Worm (Caenorhabditis elegans) whole organism, early embryonic: Measurements from ENCODE around the gene pap-3.

ENCODE experiments used
- B0310.2 ChIP-seq: sonication (generic microtip); optimal IDR thresholded peaks from 2 replicates; lab custom pipeline; 2016; ENCODE audit warnings: mild to moderate bottlenecking, missing genetic modification characterization, missing compliant biosample characterization
- F13C5.2 ChIP-seq: sonication (generic microtip); optimal IDR thresholded peaks from 2 replicates; lab custom pipeline; 2017; ENCODE audit warnings: mild to moderate bottlenecking, missing genetic modification characterization, inconsistent platforms, missing compliant biosample characterization
- aly-1 ChIP-seq: sonication (generic microtip); optimal IDR thresholded peaks from 2 replicates; lab custom pipeline; 2016; ENCODE audit warnings: missing genetic modification characterization, missing compliant biosample characterization
- ama-1 ChIP-seq: fragments of 150-350 bp; optimal IDR thresholded peaks from 2 replicates; lab custom pipeline; 2014
- ceh-13 ChIP-seq: fragments of 200-800 bp; sonication (Bioruptor generic); optimal IDR thresholded peaks from 2 replicates; lab custom pipeline; 2018; ENCODE audit warnings: mild to moderate bottlenecking, missing genetic modification characterization, missing compliant biosample characterization
- ceh-36 ChIP-seq: sonication (generic microtip); optimal IDR thresholded peaks from 2 replicates; lab custom pipeline; 2016; ENCODE audit warnings: missing genetic modification characterization, inconsistent platforms, missing compliant biosample characterization
- ets-7 ChIP-seq: sonication (generic microtip); optimal IDR thresholded peaks from 2 replicates; lab custom pipeline; 2016; ENCODE audit warnings: missing genotype, missing genetic modification characterization, missing compliant biosample characterization
- flt-1 ChIP-seq: fragments of 200-800 bp; sonication (Bioruptor generic); IDR thresholded peaks from 2 replicates; pipeline ENCODE4 v1.3.6; 2022; ENCODE audit warnings: missing genetic modification characterization, missing compliant biosample characterization
- hmbx-1 ChIP-seq: sonication (generic microtip); optimal IDR thresholded peaks from 2 replicates; lab custom pipeline; 2016; ENCODE audit warnings: mild to moderate bottlenecking, missing genetic modification characterization, missing compliant biosample characterization
- hmg-4 ChIP-seq: fragments of 200-800 bp; sonication (Bioruptor generic); optimal IDR thresholded peaks from 2 replicates; lab custom pipeline; 2018; ENCODE audit warnings: mild to moderate bottlenecking, missing genetic modification characterization, missing compliant biosample characterization
- pes-1 ChIP-seq: fragments of 200-800 bp; sonication (Bioruptor generic); IDR thresholded peaks from 2 replicates; pipeline ENCODE4 v1.3.6; 2022; ENCODE audit warnings: missing genetic modification reagents, missing genetic modification characterization, missing compliant biosample characterization
- scrt-1 ChIP-seq: fragments of 200-800 bp; sonication (Bioruptor generic); IDR thresholded peaks from 2 replicates; pipeline ENCODE4 v1.3.6; 2022; ENCODE audit warnings: missing genetic modification characterization, missing compliant biosample characterization
- sea-1 ChIP-seq: fragments of 200-800 bp; sonication (Bioruptor generic); conservative IDR thresholded peaks from 2 replicates; pipeline ENCODE4 v1.3.6; 2022; ENCODE audit warnings: missing genetic modification characterization, missing compliant biosample characterization
- tra-4 ChIP-seq: sonication (generic microtip); optimal IDR thresholded peaks from 2 replicates; lab custom pipeline; 2017; ENCODE audit warnings: missing genetic modification characterization, missing compliant biosample characterization

- TF ChIP-seq hmbx-1 (tag; lab: Kevin White, UChicago) (no peak), F13C5.2 (tag; lab: Kevin White, UChicago) (no peak), scrt-1 (GFP tag; lab: Robert Waterston, UW) (no peak), tra-4 (no peak), ama-1 (lab: Kevin White, UChicago) (no peak), hmg-4 (GFP tag; lab: Kevin White, UChicago) (no peak), pes-1 (GFP tag; lab: Robert Waterston, UW) (no peak), aly-1 (tag; lab: Kevin White, UChicago) (no peak), sea-1 (GFP tag; lab: Robert Waterston, UW) (no peak), ceh-36 (tag; lab: Kevin White, UChicago) (no peak), B0310.2 (tag; lab: Kevin White, UChicago) (no peak), ceh-13 (GFP tag; lab: Kevin White, UChicago) (no peak), ets-7 (tag; lab: Kevin White, UChicago) (no peak), flt-1 (GFP tag; lab: Robert Waterston, UW) (no peak)
Observed at ce11 chrII:11835208-11835607, 18.8 kb upstream of the pap-3 start, which contains the start of gene T27D12.6.
